Worm (Caenorhabditis elegans) whole organism, young adult: ENCODE measurements around the gene F58E1.13.

ENCODE experiments used
- F10E7.11 ChIP-seq: sonication (generic microtip); optimal IDR thresholded peaks from 2 replicates; lab custom pipeline; 2017; ENCODE audit warnings: mild to moderate bottlenecking, missing genetic modification characterization, moderate library complexity, missing compliant biosample characterization
- ceh-27 ChIP-seq: fragments of 200-800 bp; sonication (Bioruptor generic); optimal IDR thresholded peaks from 2 replicates; lab custom pipeline; 2018; ENCODE audit warnings: mild to moderate bottlenecking, missing genetic modification characterization, moderate library complexity, missing compliant biosample characterization
- lsy-27 ChIP-seq: sonication (generic microtip); optimal IDR thresholded peaks from 2 replicates; lab custom pipeline; 2017; ENCODE audit warnings: missing genetic modification characterization, mild to moderate bottlenecking, missing compliant biosample characterization, antibody characterized with exemption, missing genotype, borderline replicate concordance; ENCODE audit not compliant: insufficient read depth

ce11 chrII:1651804-1652203 is 43.9 kb downstream of the F58E1.13 start, which contains the start of gene fbxb-16:
- TF ChIP-seq ceh-27 (no peak), F10E7.11 (tag; lab: Kevin White, UChicago) (no peak), lsy-27 (tag; lab: Kevin White, UChicago) (no peak)
